Worm (Caenorhabditis elegans) whole organism, midembryonic: ENCODE measurements around the gene exo-1.
"Not testable (repeated sequence)": the region's sequence is repeated elsewhere in the genome, so short reads cannot be mapped to it uniquely, and the experiment has no call there.

Source experiments
- T22C8.4 ChIP-seq: fragments of 200-800 bp; sonication (Bioruptor generic); IDR thresholded peaks from 2 replicates; pipeline ENCODE4 v1.3.6; 2022; ENCODE audit warnings: missing genetic modification characterization, missing compliant biosample characterization
- cog-1 ChIP-seq: sonication (generic microtip); optimal IDR thresholded peaks from 2 replicates; lab custom pipeline; 2016; ENCODE audit warnings: missing genetic modification characterization, missing compliant biosample characterization
- flt-1 ChIP-seq: fragments of 200-800 bp; sonication (Bioruptor generic); IDR thresholded peaks from 2 replicates; pipeline ENCODE4 v1.3.6; 2022; ENCODE audit warnings: missing genetic modification characterization, missing compliant biosample characterization
- klf-2 ChIP-seq: fragments of 200-800 bp; sonication (Bioruptor generic); conservative IDR thresholded peaks from 2 replicates; pipeline ENCODE4 v1.3.6; 2022; ENCODE audit warnings: missing genetic modification reagents, missing genetic modification characterization, missing compliant biosample characterization
- med-1 ChIP-seq: sonication (generic microtip); optimal IDR thresholded peaks from 2 replicates; lab custom pipeline; 2017; ENCODE audit warnings: missing genetic modification characterization, mild to moderate bottlenecking, missing compliant biosample characterization, antibody characterized with exemption, missing genetic modification reagents; ENCODE audit not compliant: insufficient read depth
- ref-1 ChIP-seq: fragments of 200-800 bp; sonication (Bioruptor generic); conservative IDR thresholded peaks from 2 replicates; pipeline ENCODE4 v1.3.6; 2022; ENCODE audit warnings: missing genetic modification reagents, missing genetic modification characterization, missing compliant biosample characterization
- tab-1 ChIP-seq: fragments of 200-800 bp; sonication (Bioruptor generic); IDR thresholded peaks from 2 replicates; pipeline ENCODE4 v1.3.6; 2022; ENCODE audit warnings: missing genetic modification characterization, missing compliant biosample characterization
- ztf-23 ChIP-seq: fragments of 200-800 bp; sonication (Bioruptor generic); IDR thresholded peaks from 2 replicates; pipeline ENCODE4 v1.3.6; 2022; ENCODE audit warnings: missing genetic modification reagents, missing genetic modification characterization, missing compliant biosample characterization
- ztf-29 ChIP-seq: fragments of 200-800 bp; sonication (Bioruptor generic); IDR thresholded peaks from 2 replicates; pipeline ENCODE4 v1.3.6; 2022; ENCODE audit warnings: missing genetic modification reagents, missing genetic modification characterization, missing compliant biosample characterization

The exo-1 gene

ce11 chrIII:13388621-13389020 is 34.7 kb upstream of the exo-1 start:
- TF ChIP-seq flt-1 (no peak), ztf-23 (no peak), ztf-29 (GFP tag; lab: Robert Waterston, UW) (no peak), T22C8.4 (GFP tag; lab: Robert Waterston, UW) (no peak), klf-2 (GFP tag; lab: Robert Waterston, UW) (no peak), tab-1 (GFP tag; lab: Robert Waterston, UW) (no peak), cog-1 (tag; lab: Kevin White, UChicago) (no peak), med-1 (GFP tag; lab: Kevin White, UChicago) (no peak), ref-1 (no peak)

ce11 chrIII:13389078-13389477 is 34.2 kb upstream of the exo-1 start, which contains the start of gene T03F6.3:
Gene T03F6.3, plus strand, starts transcription at chrIII:13389395.
- TF ChIP-seq tab-1 (GFP tag; lab: Robert Waterston, UW) (no peak), klf-2 (GFP tag; lab: Robert Waterston, UW) (no peak), flt-1 (no peak), T22C8.4 (GFP tag; lab: Robert Waterston, UW) (no peak), med-1 (GFP tag; lab: Kevin White, UChicago) (no peak), ztf-23 (no peak), ref-1 (no peak), cog-1 (tag; lab: Kevin White, UChicago) (no peak)

- TF ChIP-seq T22C8.4 (GFP tag; lab: Robert Waterston, UW) (no peak), ztf-23 (no peak), cog-1 (tag; lab: Kevin White, UChicago) (no peak), ztf-29 (GFP tag; lab: Robert Waterston, UW) (no peak), ref-1 (no peak), klf-2 (GFP tag; lab: Robert Waterston, UW) (no peak), tab-1 (GFP tag; lab: Robert Waterston, UW) (no peak), med-1 (GFP tag; lab: Kevin White, UChicago) (no peak), flt-1 (no peak)
Observed at ce11 chrIII:13390789-13391188, 32.5 kb upstream of the exo-1 start.

- TF ChIP-seq klf-2 (GFP tag; lab: Robert Waterston, UW), result no peak
- no peak for TF ChIP-seq med-1 (GFP tag; lab: Kevin White, UChicago)
- TF ChIP-seq cog-1 (tag; lab: Kevin White, UChicago), result no peak
- TF ChIP-seq ref-1, result no peak
- TF ChIP-seq ztf-29 (GFP tag; lab: Robert Waterston, UW), result no peak
Observed at ce11 chrIII:13393239-13393638, 30.1 kb upstream of the exo-1 start, which contains the start of gene dnj-17. Gene dnj-17, minus strand, starts transcription at chrIII:13393339.

- no peak for TF ChIP-seq ref-1
- TF ChIP-seq ztf-29 (GFP tag; lab: Robert Waterston, UW), result no peak
- TF ChIP-seq tab-1 (GFP tag; lab: Robert Waterston, UW), result no peak
- no peak for TF ChIP-seq med-1 (GFP tag; lab: Kevin White, UChicago)
- TF ChIP-seq flt-1, result no peak
- TF ChIP-seq T22C8.4 (GFP tag; lab: Robert Waterston, UW), result no peak
- no peak for TF ChIP-seq klf-2 (GFP tag; lab: Robert Waterston, UW)
- no peak for TF ChIP-seq cog-1 (tag; lab: Kevin White, UChicago)
- TF ChIP-seq ztf-23, result no peak
Observed at ce11 chrIII:13393647-13394046, 29.7 kb upstream of the exo-1 start, which contains the start of gene qdpr-1. Gene qdpr-1, plus strand, starts transcription at chrIII:13393910.

- TF ChIP-seq ref-1 (no peak), cog-1 (tag; lab: Kevin White, UChicago) (no peak), ztf-29 (GFP tag; lab: Robert Waterston, UW) (no peak), T22C8.4 (GFP tag; lab: Robert Waterston, UW) (no peak), med-1 (GFP tag; lab: Kevin White, UChicago) (no peak), ztf-23 (no peak), flt-1 (no peak), klf-2 (GFP tag; lab: Robert Waterston, UW) (no peak), tab-1 (GFP tag; lab: Robert Waterston, UW) (no peak)
Observed at ce11 chrIII:13395262-13395661, 28.1 kb upstream of the exo-1 start, which contains the start of gene F11F1.1. Gene F11F1.1, plus strand, starts transcription at chrIII:13395562.

- not testable (repeated sequence) for TF ChIP-seq klf-2 (GFP tag; lab: Robert Waterston, UW); tab-1 (GFP tag; lab: Robert Waterston, UW); ztf-23
Observed at ce11 chrIII:13401673-13402258, 21.5 kb upstream of the exo-1 start, which contains the start of the genes srlf-9 and srlf-10. Gene srlf-9, minus strand, starts transcription at chrIII:13401773. Gene srlf-10, plus strand, starts transcription at chrIII:13402208.

- TF ChIP-seq T22C8.4 (GFP tag; lab: Robert Waterston, UW) (no peak), cog-1 (tag; lab: Kevin White, UChicago) (no peak), ref-1 (no peak), ztf-29 (GFP tag; lab: Robert Waterston, UW) (no peak), ztf-23 (no peak), tab-1 (GFP tag; lab: Robert Waterston, UW) (no peak), med-1 (GFP tag; lab: Kevin White, UChicago) (no peak), flt-1 (no peak), klf-2 (GFP tag; lab: Robert Waterston, UW) (no peak)
Observed at ce11 chrIII:13402934-13403333, 20.4 kb upstream of the exo-1 start, which contains the start of gene mig-18. Gene mig-18, plus strand, starts transcription at chrIII:13403234.

ce11 chrIII:13404418-13404817 is 18.9 kb upstream of the exo-1 start, which contains the start of gene ttr-52:
Gene ttr-52, plus strand, starts transcription at chrIII:13404718.
- TF ChIP-seq ztf-23 (no peak), ztf-29 (GFP tag; lab: Robert Waterston, UW) (no peak), T22C8.4 (GFP tag; lab: Robert Waterston, UW) (no peak), cog-1 (tag; lab: Kevin White, UChicago) (no peak), klf-2 (GFP tag; lab: Robert Waterston, UW) (no peak), med-1 (GFP tag; lab: Kevin White, UChicago) (no peak), flt-1 (no peak), ref-1 (no peak), tab-1 (GFP tag; lab: Robert Waterston, UW) (no peak)
